Worm (Caenorhabditis elegans): ENCODE results near the gene grd-7.

ce11 chrX:7303115-7303514 is 33.8 kb upstream of the grd-7 start:
- no peak for TF ChIP-seq tra-4 (tag; optimal IDR thresholded peaks at IDR 0.05)
- no peak for TF ChIP-seq hnd-1 (tag; optimal IDR thresholded peaks at IDR 0.05)
- no peak for TF ChIP-seq scrt-1 (GFP tag; IDR thresholded peaks at IDR 0.05)
- no peak for TF ChIP-seq flt-1 (GFP tag; IDR thresholded peaks at IDR 0.05)
- TF ChIP-seq ama-1 (optimal IDR thresholded peaks at IDR 0.05) = no peak
- TF ChIP-seq pes-1 (GFP tag; IDR thresholded peaks at IDR 0.05) = no peak
- TF ChIP-seq sea-1 (GFP tag; conservative IDR thresholded peaks at IDR 0.05) = no peak
- TF ChIP-seq ets-7 (tag; optimal IDR thresholded peaks at IDR 0.05) = no peak
- TF ChIP-seq ceh-36 (tag; optimal IDR thresholded peaks at IDR 0.05) = no peak

Measured in whole organism, early embryonic.